Worm (Caenorhabditis elegans) whole organism, late embryonic: Measurements from ENCODE around the gene F42F12.3.

Source experiments
- C38D4.7 ChIP-seq: fragments of 200-800 bp; sonication (Bioruptor generic); optimal IDR thresholded peaks from 2 replicates; lab custom pipeline; 2018; ENCODE audit warnings: mild to moderate bottlenecking, missing genetic modification characterization, moderate library complexity, missing compliant biosample characterization
- F13H6.1 ChIP-seq: sonication (generic microtip); optimal IDR thresholded peaks from 2 replicates; lab custom pipeline; 2016; ENCODE audit warnings: missing genetic modification characterization, missing compliant biosample characterization
- K02D7.2 ChIP-seq: sonication (generic microtip); optimal IDR thresholded peaks from 2 replicates; lab custom pipeline; 2017; ENCODE audit warnings: mild to moderate bottlenecking, missing genetic modification characterization, missing compliant biosample characterization
- K09A11.1 ChIP-seq: sonication (generic microtip); optimal IDR thresholded peaks from 2 replicates; lab custom pipeline; 2017; ENCODE audit warnings: antibody characterized with exemption, mild to moderate bottlenecking, missing genetic modification characterization, missing compliant biosample characterization; ENCODE audit not compliant: insufficient read depth
- T23F11.4 ChIP-seq: fragments of 200-800 bp; sonication (Bioruptor generic); optimal IDR thresholded peaks from 2 replicates; lab custom pipeline; 2018; ENCODE audit warnings: mild to moderate bottlenecking, missing genetic modification characterization, missing compliant biosample characterization
- Y22D7AL.16 ChIP-seq: sonication (generic microtip); optimal IDR thresholded peaks from 2 replicates; lab custom pipeline; 2016; ENCODE audit warnings: missing genetic modification characterization, missing compliant biosample characterization
- ahr-1 ChIP-seq: sonication (generic microtip); optimal IDR thresholded peaks from 2 replicates; lab custom pipeline; 2016; ENCODE audit warnings: missing genetic modification characterization, missing compliant biosample characterization
- ceh-14 ChIP-seq: sonication (generic microtip); optimal IDR thresholded peaks from 2 replicates; lab custom pipeline; 2016; ENCODE audit warnings: missing genotype, missing genetic modification characterization, missing compliant biosample characterization
- ceh-18 ChIP-seq: sonication (generic microtip); optimal IDR thresholded peaks from 2 replicates; lab custom pipeline; 2016; ENCODE audit warnings: missing genetic modification characterization, missing compliant biosample characterization
- ceh-30 ChIP-seq: fragments of 150-350 bp; optimal IDR thresholded peaks from 2 replicates; lab custom pipeline; 2014; ENCODE audit warnings: missing biosample characterization, missing genetic modification characterization
- ceh-31 ChIP-seq: sonication (generic microtip); optimal IDR thresholded peaks from 2 replicates; lab custom pipeline; 2016; ENCODE audit warnings: missing genetic modification characterization, missing compliant biosample characterization
- ceh-34 ChIP-seq: sonication (generic microtip); optimal IDR thresholded peaks from 2 replicates; lab custom pipeline; 2016; ENCODE audit warnings: mild to moderate bottlenecking, missing genetic modification characterization, missing compliant biosample characterization
- ceh-48 ChIP-seq: sonication (generic microtip); optimal IDR thresholded peaks from 2 replicates; lab custom pipeline; 2016; ENCODE audit warnings: missing genetic modification characterization, inconsistent platforms, missing compliant biosample characterization
- ceh-9 ChIP-seq: sonication (generic microtip); optimal IDR thresholded peaks from 2 replicates; lab custom pipeline; 2016; ENCODE audit warnings: mild to moderate bottlenecking, missing genetic modification characterization, inconsistent platforms, missing compliant biosample characterization
- dve-1 ChIP-seq: sonication (generic microtip); optimal IDR thresholded peaks from 2 replicates; lab custom pipeline; 2017; ENCODE audit warnings: antibody characterized with exemption, mild to moderate bottlenecking, missing genetic modification characterization, missing compliant biosample characterization
- elt-2 ChIP-seq: sonication (generic microtip); optimal IDR thresholded peaks from 2 replicates; lab custom pipeline; 2016; ENCODE audit warnings: missing genetic modification reagents, missing genetic modification characterization, missing compliant biosample characterization
- ets-4 ChIP-seq: sonication (generic microtip); optimal IDR thresholded peaks from 2 replicates; lab custom pipeline; 2016; ENCODE audit warnings: missing genetic modification characterization, missing compliant biosample characterization
- fax-1 ChIP-seq: sonication (generic microtip); optimal IDR thresholded peaks from 2 replicates; lab custom pipeline; 2016; ENCODE audit warnings: missing genotype, missing genetic modification characterization, missing compliant biosample characterization
- gmeb-2 ChIP-seq: sonication (generic microtip); optimal IDR thresholded peaks from 2 replicates; lab custom pipeline; 2016; ENCODE audit warnings: missing genetic modification characterization, inconsistent platforms, missing compliant biosample characterization
- hlh-6 ChIP-seq: sonication (generic microtip); optimal IDR thresholded peaks from 2 replicates; lab custom pipeline; 2016; ENCODE audit warnings: missing genotype, missing genetic modification characterization, missing compliant biosample characterization
- hlh-8 ChIP-seq: sonication (generic microtip); optimal IDR thresholded peaks from 2 replicates; lab custom pipeline; 2016; ENCODE audit warnings: missing genotype, missing genetic modification characterization, missing compliant biosample characterization
- nfya-1 ChIP-seq: sonication (generic microtip); optimal IDR thresholded peaks from 2 replicates; lab custom pipeline; 2017; ENCODE audit warnings: missing genetic modification characterization, mild to moderate bottlenecking, missing compliant biosample characterization, antibody characterized with exemption, moderate library complexity
- nhr-11 ChIP-seq: fragments of 150-350 bp; optimal IDR thresholded peaks from 2 replicates; lab custom pipeline; 2014; ENCODE audit warnings: missing biosample characterization, missing genetic modification characterization
- nhr-232 ChIP-seq: sonication (generic microtip); optimal IDR thresholded peaks from 2 replicates; lab custom pipeline; 2016; ENCODE audit warnings: missing genetic modification characterization, missing compliant biosample characterization
- odd-2 ChIP-seq: sonication (generic microtip); optimal IDR thresholded peaks from 2 replicates; lab custom pipeline; 2017; ENCODE audit warnings: antibody characterized with exemption, mild to moderate bottlenecking, missing genetic modification characterization, missing compliant biosample characterization
- pag-3 ChIP-seq: sonication (generic microtip); optimal IDR thresholded peaks from 2 replicates; lab custom pipeline; 2016; ENCODE audit warnings: missing compliant biosample characterization, missing genetic modification characterization, borderline replicate concordance
- pax-1 ChIP-seq: fragments of 150-350 bp; optimal IDR thresholded peaks from 2 replicates; lab custom pipeline; 2014; ENCODE audit warnings: missing biosample characterization, missing genetic modification characterization
- pha-4 ChIP-seq: fragments of 150-350 bp; optimal IDR thresholded peaks from 2 replicates; lab custom pipeline; 2018; ENCODE audit warnings: missing biosample characterization, missing genetic modification reagents, missing genetic modification characterization
- pqm-1 ChIP-seq: sonication (generic microtip); optimal IDR thresholded peaks from 2 replicates; lab custom pipeline; 2016; ENCODE audit warnings: missing genetic modification characterization, missing compliant biosample characterization
- pros-1 ChIP-seq: fragments of 150-350 bp; optimal IDR thresholded peaks from 2 replicates; lab custom pipeline; 2014; ENCODE audit warnings: missing biosample characterization, missing genetic modification reagents, missing genetic modification characterization
- rnt-1 ChIP-seq: sonication (generic microtip); optimal IDR thresholded peaks from 2 replicates; lab custom pipeline; 2016; ENCODE audit warnings: missing genetic modification characterization, missing compliant biosample characterization
- sdc-2 ChIP-seq: sonication (generic microtip); optimal IDR thresholded peaks from 2 replicates; lab custom pipeline; 2016; ENCODE audit warnings: missing genotype, missing genetic modification characterization, missing compliant biosample characterization
- syd-9 ChIP-seq: sonication (generic microtip); optimal IDR thresholded peaks from 2 replicates; lab custom pipeline; 2016; ENCODE audit warnings: mild to moderate bottlenecking, missing genetic modification characterization, moderate library complexity, missing compliant biosample characterization
- tbx-2 ChIP-seq: sonication (generic microtip); optimal IDR thresholded peaks from 2 replicates; lab custom pipeline; 2016; ENCODE audit warnings: missing genetic modification characterization, missing compliant biosample characterization
- unc-3 ChIP-seq, 2 experiments: fragments of 200-800 bp in 1 of 2; sonication (Bioruptor generic) in 1 of 2; sonication (generic microtip) in 1 of 2; conservative IDR thresholded peaks in 1 of 2; optimal IDR thresholded peaks in 1 of 2; 2 replicates each; pipeline versions ENCODE4 v1.3.6 to Lab custom; 2016 to 2022; ENCODE audit warnings: missing compliant biosample characterization in 2 of 2, missing genetic modification characterization in 2 of 2, missing genetic modification reagents in 1 of 2
- unc-42 ChIP-seq: sonication (generic microtip); optimal IDR thresholded peaks from 2 replicates; lab custom pipeline; 2016; ENCODE audit warnings: missing genotype, missing genetic modification characterization, missing compliant biosample characterization
- unc-86 ChIP-seq: sonication (generic microtip); optimal IDR thresholded peaks from 2 replicates; lab custom pipeline; 2016; ENCODE audit warnings: missing genetic modification characterization, missing compliant biosample characterization

F42F12.3 gene

DNA sequence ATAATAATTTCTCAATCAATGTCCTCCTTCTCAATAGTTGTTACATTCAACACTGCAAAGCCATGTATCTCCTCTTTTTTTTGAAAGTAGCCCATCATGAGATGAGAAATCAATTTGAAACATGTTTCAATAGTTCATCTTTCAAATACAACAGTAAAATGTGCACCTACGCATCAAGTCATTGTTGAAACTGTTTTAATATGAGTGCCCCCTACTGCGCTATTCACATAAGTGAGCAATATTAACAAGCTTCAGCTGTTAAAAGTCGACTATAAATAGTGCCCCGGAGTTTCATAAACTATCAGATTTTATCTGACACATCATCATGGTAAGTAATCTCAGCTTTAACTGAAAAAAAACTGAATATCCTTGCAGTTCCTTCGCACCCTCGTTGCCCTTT is 10.1 kb downstream of the F42F12.3 start, which contains the start of the genes nspc-15 and F19H6.6:
nspc-15 (plus strand) TSS at position 301 of the 400 bp plus-strand sequence.
F19H6.6 (plus strand) TSS at position 384 of the 400 bp plus-strand sequence.
- no peak for TF ChIP-seq ceh-31 (tag; lab: Kevin White, UChicago)
- no peak for TF ChIP-seq pros-1
- no peak for TF ChIP-seq Y22D7AL.16

DNA sequence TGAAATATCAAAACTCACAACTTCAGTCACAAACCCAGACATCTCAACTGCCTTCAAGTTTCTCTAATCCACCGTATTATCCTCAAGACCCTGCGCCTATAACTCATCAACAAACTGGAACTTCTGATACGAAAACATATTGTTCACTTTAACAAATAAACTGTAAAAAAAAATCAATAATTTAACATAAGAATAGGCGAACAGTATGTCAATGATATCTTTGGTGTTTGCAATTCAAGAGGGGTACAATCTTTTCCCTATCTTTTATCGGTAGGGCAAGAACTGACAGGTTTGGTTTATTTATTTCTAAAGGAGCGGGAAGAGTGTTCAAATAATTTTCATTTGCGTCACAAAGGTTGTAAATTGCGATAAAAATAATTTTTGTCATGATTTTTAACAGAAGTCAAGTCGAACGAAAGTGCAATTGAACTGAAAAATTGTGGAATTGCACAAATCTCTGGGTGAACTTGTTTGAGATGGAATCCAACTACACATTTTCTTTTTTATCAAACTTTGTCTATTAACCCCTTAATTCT is 12.6 kb downstream of the F42F12.3 start:
- TF ChIP-seq ets-4 (tag; lab: Kevin White, UChicago) (peak; percentile 53), rnt-1 (peak; percentile 85), nhr-11 (tag; lab: Kevin White, UChicago) (peak; percentile 73), pax-1 (tag; lab: Kevin White, UChicago) (peak; percentile 20), K02D7.2 (tag; lab: Kevin White, UChicago) (no peak), fax-1 (tag; lab: Kevin White, UChicago) (no peak), ceh-31 (tag; lab: Kevin White, UChicago) (peak; percentile 64), nhr-232 (tag; lab: Kevin White, UChicago) (no peak), pag-3 (tag; lab: Kevin White, UChicago) (no peak), tbx-2 (peak; percentile 71), ceh-48 (tag; lab: Kevin White, UChicago) (peak; percentile 38), nfya-1 (peak; percentile 87), unc-3 (GFP tag; conservative IDR thresholded peaks at IDR 0.05; lab: Robert Waterston, UW) (peak; percentile 9; the same call in 1 of the 2 replicates), unc-3 (tag; optimal IDR thresholded peaks at IDR 0.05; lab: Kevin White, UChicago) (peak; percentile 55), hlh-8 (tag; lab: Kevin White, UChicago) (no peak), ceh-30 (tag; lab: Kevin White, UChicago) (peak; percentile 1), gmeb-2 (tag; lab: Kevin White, UChicago) (no peak), elt-2 (peak; percentile 64), unc-42 (peak; percentile 65), sdc-2 (tag; lab: Kevin White, UChicago) (peak; percentile 99), syd-9 (tag; lab: Kevin White, UChicago) (peak; percentile 51), pqm-1 (tag; lab: Kevin White, UChicago) (peak; percentile 33), ceh-34 (peak; percentile 67), ceh-18 (peak; percentile 94), ceh-14 (tag; lab: Kevin White, UChicago) (peak; percentile 42), F13H6.1 (tag; lab: Kevin White, UChicago) (no peak), K09A11.1 (peak; percentile 78), dve-1 (peak; percentile 96)

DNA sequence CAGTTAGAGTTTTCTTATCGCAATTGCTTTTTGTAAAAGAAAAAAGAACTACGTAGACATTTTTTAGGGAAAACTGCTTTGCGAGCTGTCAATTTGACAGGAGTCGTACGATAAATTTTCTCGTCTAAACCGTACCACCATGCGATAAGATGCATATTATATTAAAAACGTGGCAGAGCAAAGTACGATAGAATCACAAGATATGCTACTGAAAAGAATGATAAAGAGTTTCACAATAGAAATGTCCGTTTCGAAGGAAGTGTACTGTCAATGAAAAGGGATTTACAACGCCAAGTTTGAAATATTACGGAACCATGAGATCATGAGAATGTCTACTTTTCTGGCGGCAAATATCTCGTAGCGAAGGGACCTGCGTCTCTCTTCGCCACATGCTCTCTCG is 14.4 kb downstream of the F42F12.3 start, which contains the start of gene F19H6.5:
F19H6.5 (minus strand) TSS at position 101 of the 400 bp plus-strand sequence.
- TF ChIP-seq ceh-31 (tag; lab: Kevin White, UChicago) (no peak), ahr-1 (tag; lab: Kevin White, UChicago) (no peak)

DNA sequence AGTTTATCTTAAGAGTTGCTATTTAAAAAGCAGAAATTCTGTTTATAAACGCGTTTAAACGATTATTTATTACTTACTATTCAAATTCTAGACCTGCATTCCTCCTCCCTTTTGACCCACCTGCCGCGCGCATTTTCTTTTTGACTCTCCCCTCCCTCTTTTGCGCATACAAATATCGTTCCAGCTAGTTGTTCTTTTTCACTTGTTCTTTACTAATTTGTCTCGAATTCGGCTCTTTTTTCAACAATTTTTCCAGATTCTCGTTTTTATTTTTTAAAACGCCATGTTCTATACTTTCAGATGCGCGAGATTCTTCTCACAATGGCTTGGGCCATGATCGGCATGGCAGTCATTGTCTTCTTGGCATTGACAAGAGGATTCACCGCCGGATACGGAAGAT is 15.0 kb downstream of the F42F12.3 start, which contains the start of gene F19H6.4:
F19H6.4 (plus strand) TSS at position 301 of the 400 bp plus-strand sequence.
- TF ChIP-seq pha-4 (tag; lab: Kevin White, UChicago) (no peak), ahr-1 (tag; lab: Kevin White, UChicago) (no peak), syd-9 (tag; lab: Kevin White, UChicago) (no peak), C38D4.7 (GFP tag; lab: Kevin White, UChicago) (no peak), ceh-9 (tag; lab: Kevin White, UChicago) (no peak), F13H6.1 (tag; lab: Kevin White, UChicago) (no peak), nfya-1 (no peak), T23F11.4 (GFP tag; lab: Kevin White, UChicago) (no peak), dve-1 (no peak), unc-42 (no peak), odd-2 (no peak), unc-86 (tag; lab: Kevin White, UChicago) (no peak), hlh-6 (no peak)
